Fruit fly (Drosophila melanogaster): ENCODE results near the gene CG7387.
A peak's percentile ranks its signal among the peaks of the same experiment; 100 is the strongest.

Gene CG7387

DNA sequence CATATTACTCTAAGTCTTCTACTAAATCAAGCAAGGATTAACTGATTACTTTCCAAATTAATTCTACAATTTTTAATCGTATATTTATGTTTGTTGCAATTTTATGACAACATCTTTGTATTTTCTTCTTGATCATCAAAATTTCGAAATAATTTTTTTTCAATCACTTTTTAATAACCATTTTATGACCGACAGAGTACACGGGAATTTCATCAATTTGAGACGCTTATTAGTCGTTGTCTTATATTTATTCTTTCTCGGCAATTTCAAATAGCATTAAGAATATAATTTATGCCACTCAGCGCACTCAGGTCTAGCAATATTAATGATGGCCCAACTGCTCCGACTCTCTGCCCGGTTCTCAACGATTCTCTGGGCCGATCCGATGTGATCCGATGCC, 22.1 kb upstream of the CG7387 start, which contains the start of gene CG8012:
CG8012 (plus strand) TSS at position 301 of the 400 bp plus-strand sequence.
- no peak for TF ChIP-seq rn (GFP tag; IDR thresholded peaks at IDR 0.05)
- TF ChIP-seq CG9948 (tag; optimal IDR thresholded peaks at IDR 0.05): no peak
- TF ChIP-seq CG4496 (GFP tag; IDR thresholded peaks at IDR 0.05): no peak
- TF ChIP-seq CG8159 (tag; optimal IDR thresholded peaks at IDR 0.05): no peak
- TF ChIP-seq D1 (tag; optimal IDR thresholded peaks at IDR 0.05): no peak
- TF ChIP-seq Pif1B (GFP tag; optimal IDR thresholded peaks at IDR 0.05): no peak
- TF ChIP-seq CG34367 (tag; optimal IDR thresholded peaks at IDR 0.05): no peak
- no peak for TF ChIP-seq Ets98B (GFP tag; IDR thresholded peaks at IDR 0.05)
- no peak for TF ChIP-seq Pif1A (GFP tag; optimal IDR thresholded peaks at IDR 0.05)
- TF ChIP-seq CG8301 (tag; optimal IDR thresholded peaks at IDR 0.05): no peak
- TF ChIP-seq CG32121 (GFP tag; IDR thresholded peaks at IDR 0.05): no peak
- no peak for TF ChIP-seq fd96Ca (GFP tag; IDR thresholded peaks at IDR 0.05)
- no peak for TF ChIP-seq CG13204 (GFP tag; optimal IDR thresholded peaks at IDR 0.05)
- TF ChIP-seq CG15710 (tag; optimal IDR thresholded peaks at IDR 0.05): no peak
- TF ChIP-seq gl (tag; optimal IDR thresholded peaks at IDR 0.05): no peak
- TF ChIP-seq Snoo (tag; optimal IDR thresholded peaks at IDR 0.05): no peak
- no peak for TF ChIP-seq CG12605 (GFP tag; IDR thresholded peaks at IDR 0.05)

DNA sequence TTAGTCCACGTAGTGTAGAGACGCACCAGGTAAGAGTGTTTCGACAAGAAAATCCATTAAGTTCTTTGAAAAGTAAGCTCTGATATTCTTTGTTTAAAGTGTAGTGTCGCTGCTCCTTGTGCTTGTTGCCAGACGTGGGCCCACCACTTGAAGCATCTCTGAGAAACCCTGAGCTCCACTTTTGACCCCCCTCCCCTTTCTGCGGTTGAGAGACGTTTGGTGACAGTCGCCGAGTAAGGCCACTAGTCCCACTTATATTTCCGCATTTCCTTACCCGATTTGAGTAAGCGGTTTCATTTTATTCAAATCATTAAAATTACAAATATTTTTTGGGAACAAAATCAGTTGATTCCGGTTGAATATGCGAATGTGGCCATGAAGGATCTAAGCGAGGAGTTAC, 18.7 kb upstream of the CG7387 start, which contains the start of gene CG8006:
CG8006 (plus strand) TSS at position 301 of the 400 bp plus-strand sequence.
- TF ChIP-seq CG34367 (tag; optimal IDR thresholded peaks at IDR 0.05) (no peak), CG8301 (tag; optimal IDR thresholded peaks at IDR 0.05) (no peak), CG4496 (GFP tag; IDR thresholded peaks at IDR 0.05) (no peak), CG12605 (GFP tag; IDR thresholded peaks at IDR 0.05) (no peak), EcR (GFP tag; optimal IDR thresholded peaks at IDR 0.05) (no peak), CG13204 (GFP tag; optimal IDR thresholded peaks at IDR 0.05) (no peak), CG10348 (GFP tag; IDR thresholded peaks at IDR 0.05) (no peak)

DNA sequence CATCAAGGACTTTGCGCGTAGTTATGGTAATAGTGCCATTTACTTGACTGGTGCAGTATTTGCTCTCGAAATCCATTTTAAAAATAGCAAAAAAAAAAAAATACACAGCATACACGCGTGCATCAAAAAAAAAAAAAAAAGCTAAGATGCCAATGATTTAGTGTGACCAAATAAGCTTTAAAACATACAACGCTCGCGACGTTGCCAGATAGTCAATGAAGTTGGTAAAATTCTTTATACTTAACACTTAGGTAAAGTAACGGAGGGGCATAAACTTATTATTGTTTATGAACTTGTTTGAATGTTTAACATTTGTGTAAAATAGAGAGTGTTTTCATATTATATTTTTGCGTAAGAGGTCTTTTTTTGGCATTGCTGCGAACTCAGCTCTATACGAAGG, 17.7 kb upstream of the CG7387 start, which contains the start of gene tut:
tut (minus strand) TSS at position 148 of the 400 bp plus-strand sequence.
- no peak for TF ChIP-seq EcR (GFP tag; optimal IDR thresholded peaks at IDR 0.05)
- TF ChIP-seq CG14655 (GFP tag; optimal IDR thresholded peaks at IDR 0.05): no peak

DNA sequence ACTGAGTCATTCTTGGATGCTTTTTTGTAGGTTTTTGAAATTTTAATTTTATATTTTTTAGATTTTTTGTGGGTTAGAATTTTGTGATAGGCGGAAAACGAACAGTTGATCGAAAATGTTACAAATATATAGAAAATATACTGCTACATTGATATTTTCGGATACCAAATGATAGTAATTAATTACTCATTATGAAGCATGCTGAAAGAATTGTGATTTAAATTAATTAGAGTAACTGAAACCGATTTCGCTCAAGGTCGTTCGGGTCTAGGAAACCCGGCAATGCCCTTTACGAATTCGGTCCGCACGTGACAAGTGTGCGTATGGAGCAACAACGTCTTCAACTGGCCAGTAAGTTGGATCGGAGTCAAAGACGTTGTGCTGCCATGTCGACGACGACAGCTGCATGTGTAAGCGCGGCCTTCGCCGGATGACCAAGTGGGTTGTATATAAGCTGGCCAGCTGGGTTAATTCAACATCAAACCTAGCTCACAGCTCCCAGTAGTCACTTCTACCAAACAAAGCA, 9.5 kb upstream of the CG7387 start, which contains the start of the genes CG7366 and CG13679:
CG7366 (minus strand) TSS at position 101 of the 526 bp plus-strand sequence.
CG13679 (plus strand) TSS at position 476 of the 526 bp plus-strand sequence.
- TF ChIP-seq CG17806 (tag; optimal IDR thresholded peaks at IDR 0.05): no peak

DNA sequence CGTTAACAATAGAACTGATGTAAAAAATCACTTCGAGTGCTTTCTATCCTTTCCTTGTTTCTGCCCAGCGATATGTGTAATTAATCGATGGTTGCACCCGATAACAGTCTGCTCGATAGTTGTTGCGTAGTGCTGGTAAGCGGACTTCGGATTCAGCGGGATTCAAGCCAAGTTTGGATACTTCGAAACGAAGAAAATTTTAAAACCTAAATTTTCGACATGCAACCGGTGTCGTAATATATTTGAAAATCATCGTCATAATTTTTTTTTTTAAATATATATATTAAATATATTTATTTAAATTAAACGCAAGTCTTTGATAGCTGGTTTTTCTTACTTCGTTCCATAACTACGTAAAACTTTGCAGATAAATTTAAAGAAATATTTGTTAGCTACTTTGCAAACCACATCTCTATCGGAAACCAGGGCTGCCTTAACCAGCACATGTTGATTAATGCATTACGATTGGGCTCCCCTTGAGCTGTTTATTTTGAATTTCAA, 4.9 kb upstream of the CG7387 start, which contains the start of the genes UbcE2M and Dhps:
UbcE2M (minus strand) TSS at position 209 of the 501 bp plus-strand sequence.
Dhps (plus strand) TSS at position 429 of the 501 bp plus-strand sequence.
- no peak for TF ChIP-seq CG13204 (GFP tag; optimal IDR thresholded peaks at IDR 0.05)
- TF ChIP-seq Snoo (tag; optimal IDR thresholded peaks at IDR 0.05): peak; percentile 69
- no peak for TF ChIP-seq Pif1B (GFP tag; optimal IDR thresholded peaks at IDR 0.05)
- TF ChIP-seq CG8159 (tag; optimal IDR thresholded peaks at IDR 0.05): no peak
- TF ChIP-seq CG15710 (tag; optimal IDR thresholded peaks at IDR 0.05): peak; percentile 79
- TF ChIP-seq fd96Ca (GFP tag; IDR thresholded peaks at IDR 0.05): peak; percentile 67
- TF ChIP-seq CG10348 (GFP tag; IDR thresholded peaks at IDR 0.05): 0 out of 2 replicates have a peak, but pooled peaks have one; percentile 30
- TF ChIP-seq Pif1A (GFP tag; optimal IDR thresholded peaks at IDR 0.05): no peak
- TF ChIP-seq CG17806 (tag; optimal IDR thresholded peaks at IDR 0.05): peak; percentile 69
- peak; percentile 68 for TF ChIP-seq CG9948 (tag; optimal IDR thresholded peaks at IDR 0.05)
- TF ChIP-seq CG4496 (GFP tag; IDR thresholded peaks at IDR 0.05): peak; percentile 67; the same call in 2 of the 3 replicates
- peak; percentile 53 for TF ChIP-seq Ets98B (GFP tag; IDR thresholded peaks at IDR 0.05)

DNA sequence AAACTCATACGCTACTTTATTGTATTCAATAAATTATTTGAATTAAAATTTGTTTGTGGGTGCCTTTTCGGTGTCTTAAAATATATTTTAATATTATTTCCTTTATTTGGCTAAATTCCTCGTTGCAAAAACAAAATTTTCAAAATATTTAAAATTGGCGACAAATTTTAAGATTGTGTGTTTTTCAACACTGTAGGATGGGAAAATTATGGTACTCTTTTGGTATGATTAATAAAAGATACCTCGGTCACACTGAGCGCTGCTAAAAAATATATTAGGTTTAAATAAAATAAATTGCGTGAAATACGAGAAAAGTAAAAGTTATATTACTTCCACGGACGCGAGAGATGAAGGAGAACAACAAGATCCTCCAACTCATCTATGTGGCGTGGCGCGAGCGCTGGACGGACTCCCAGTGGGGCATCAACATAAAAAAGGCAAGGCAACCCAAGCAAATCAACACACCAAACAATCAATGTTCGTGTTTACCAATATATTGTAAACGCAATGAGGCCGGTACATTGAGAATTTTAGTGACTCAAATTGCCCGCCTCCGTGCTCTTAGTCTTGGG, 1.8 kb downstream of the CG7387 start, which contains the start of gene MED24:
MED24 (plus strand) TSS at position 229 of the 572 bp plus-strand sequence.
- TF ChIP-seq Pif1B (GFP tag; optimal IDR thresholded peaks at IDR 0.05) (no peak), CG4496 (GFP tag; IDR thresholded peaks at IDR 0.05) (no peak), Snoo (tag; optimal IDR thresholded peaks at IDR 0.05) (no peak), CG10348 (GFP tag; IDR thresholded peaks at IDR 0.05) (no peak), CG34367 (tag; optimal IDR thresholded peaks at IDR 0.05) (no peak), CG9948 (tag; optimal IDR thresholded peaks at IDR 0.05) (no peak), fd96Ca (GFP tag; IDR thresholded peaks at IDR 0.05) (no peak), CG13204 (GFP tag; optimal IDR thresholded peaks at IDR 0.05) (no peak), Ets98B (GFP tag; IDR thresholded peaks at IDR 0.05) (no peak), CG12605 (GFP tag; IDR thresholded peaks at IDR 0.05) (no peak), EcR (GFP tag; optimal IDR thresholded peaks at IDR 0.05) (no peak), CG8159 (tag; optimal IDR thresholded peaks at IDR 0.05) (no peak), CG8301 (tag; optimal IDR thresholded peaks at IDR 0.05) (no peak), D1 (tag; optimal IDR thresholded peaks at IDR 0.05) (no peak), CG14655 (GFP tag; optimal IDR thresholded peaks at IDR 0.05) (no peak)

All from whole organism, pupa.